Worm (Caenorhabditis elegans): ENCODE data around the gene C08F1.11.

The C08F1.11 gene

DNA sequence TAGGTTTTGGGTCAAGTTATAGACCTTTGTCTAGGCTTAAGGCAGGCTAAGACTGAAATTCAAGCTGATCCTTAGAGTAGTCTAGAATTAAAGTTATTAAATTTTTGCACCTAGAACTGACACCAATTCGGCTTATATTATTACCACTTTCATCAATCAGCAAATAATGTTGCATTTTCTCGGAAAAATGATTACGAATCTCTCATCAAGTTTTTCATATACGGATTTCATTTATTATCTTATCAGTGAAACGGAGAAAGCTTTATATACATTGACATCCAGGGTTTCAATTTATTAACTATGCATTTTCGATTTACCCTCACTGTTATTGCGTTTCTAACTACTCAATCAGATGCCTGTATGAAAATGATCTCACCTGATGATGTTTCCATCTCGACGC lies 43.5 kb downstream of the C08F1.11 start, which contains the start of gene K07G6.1:
K07G6.1 (plus strand) TSS at position 301 of the 400 bp plus-strand sequence.
- TF ChIP-seq fos-1 (tag; optimal IDR thresholded peaks at IDR 0.05) (no peak), alr-1 (tag; optimal IDR thresholded peaks at IDR 0.05) (no peak), ztf-4 (tag; optimal IDR thresholded peaks at IDR 0.05) (no peak), lin-39 (tag; optimal IDR thresholded peaks at IDR 0.05) (no peak), peb-1 (tag; optimal IDR thresholded peaks at IDR 0.05) (no peak), elt-3 (tag; optimal IDR thresholded peaks at IDR 0.05) (no peak), Y55F3AM.14 (GFP tag; optimal IDR thresholded peaks at IDR 0.05) (no peak), R02D3.7 (tag; optimal IDR thresholded peaks at IDR 0.05) (no peak), sma-3 (GFP tag; optimal IDR thresholded peaks at IDR 0.05) (no peak), sem-4 (tag; optimal IDR thresholded peaks at IDR 0.05) (no peak), ceh-82 (tag; optimal IDR thresholded peaks at IDR 0.05) (no peak), unc-55 (GFP tag; optimal IDR thresholded peaks at IDR 0.05) (no peak), nhr-25 (tag; optimal IDR thresholded peaks at IDR 0.05) (no peak)

DNA sequence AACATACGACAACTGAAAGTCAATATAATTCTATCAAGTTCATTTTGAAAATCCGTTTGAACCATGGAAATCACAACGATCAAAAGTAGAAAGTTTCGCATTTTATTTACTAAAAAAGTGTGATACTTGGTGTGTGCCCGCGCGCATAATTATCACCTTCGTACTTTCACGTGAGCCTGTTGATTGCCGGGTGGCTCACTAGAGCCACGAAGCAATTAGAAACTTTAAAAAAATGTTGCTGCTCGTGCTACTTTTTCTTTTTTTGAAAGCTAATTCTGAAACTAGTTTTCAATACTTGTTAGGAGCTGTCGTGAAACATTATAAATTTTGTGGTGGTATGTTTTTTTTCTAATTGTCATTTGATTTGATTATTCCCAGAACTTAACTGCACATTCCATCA lies 45.9 kb downstream of the C08F1.11 start, which contains the start of the genes irld-9 and irld-33:
irld-9 (minus strand) TSS at position 101 of the 400 bp plus-strand sequence.
irld-33 (plus strand) TSS at position 209 of the 400 bp plus-strand sequence.
- TF ChIP-seq crh-2 (tag; optimal IDR thresholded peaks at IDR 0.05) (no peak), unc-62 (GFP tag; optimal IDR thresholded peaks at IDR 0.05) (no peak), alr-1 (tag; optimal IDR thresholded peaks at IDR 0.05) (no peak), skn-1 (tag; optimal IDR thresholded peaks at IDR 0.05) (no peak), nhr-23 (tag; optimal IDR thresholded peaks at IDR 0.05) (no peak), ama-1 (optimal IDR thresholded peaks at IDR 0.05) (no peak), lin-13 (GFP tag; optimal IDR thresholded peaks at IDR 0.05) (no peak), sma-3 (GFP tag; optimal IDR thresholded peaks at IDR 0.05) (no peak), nhr-12 (tag; optimal IDR thresholded peaks at IDR 0.05) (no peak), ztf-1 (GFP tag; conservative IDR thresholded peaks at IDR 0.05) (no peak)

DNA sequence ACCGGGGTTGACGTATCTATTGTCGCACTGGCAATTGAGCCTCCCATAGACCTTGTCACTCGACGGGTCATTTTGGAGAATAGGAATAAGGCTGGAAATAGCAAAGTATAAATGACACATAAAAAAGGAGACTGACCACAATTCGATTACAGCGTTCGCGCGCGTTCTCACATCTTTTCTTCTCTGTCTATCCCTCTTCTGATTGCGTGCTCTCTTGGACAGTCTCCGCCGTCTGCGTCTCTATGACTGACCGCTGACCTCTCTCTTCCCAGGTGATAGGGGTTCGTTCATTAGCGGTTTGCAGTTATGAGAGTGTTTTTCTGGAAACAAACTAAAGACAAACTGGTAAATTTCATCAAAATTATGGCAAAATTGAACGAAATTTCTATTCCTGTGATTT lies 48.3 kb downstream of the C08F1.11 start, which contains the start of gene ceh-83:
ceh-83 (minus strand) TSS at position 181 of the 400 bp plus-strand sequence.
- TF ChIP-seq skn-1 (tag; optimal IDR thresholded peaks at IDR 0.05) (no peak), nhr-25 (tag; optimal IDR thresholded peaks at IDR 0.05) (no peak), fos-1 (tag; optimal IDR thresholded peaks at IDR 0.05) (peak; percentile 49), nhr-21 (tag; optimal IDR thresholded peaks at IDR 0.05) (no peak), Y55F3AM.14 (GFP tag; optimal IDR thresholded peaks at IDR 0.05) (no peak), nhr-12 (tag; optimal IDR thresholded peaks at IDR 0.05) (no peak)

DNA sequence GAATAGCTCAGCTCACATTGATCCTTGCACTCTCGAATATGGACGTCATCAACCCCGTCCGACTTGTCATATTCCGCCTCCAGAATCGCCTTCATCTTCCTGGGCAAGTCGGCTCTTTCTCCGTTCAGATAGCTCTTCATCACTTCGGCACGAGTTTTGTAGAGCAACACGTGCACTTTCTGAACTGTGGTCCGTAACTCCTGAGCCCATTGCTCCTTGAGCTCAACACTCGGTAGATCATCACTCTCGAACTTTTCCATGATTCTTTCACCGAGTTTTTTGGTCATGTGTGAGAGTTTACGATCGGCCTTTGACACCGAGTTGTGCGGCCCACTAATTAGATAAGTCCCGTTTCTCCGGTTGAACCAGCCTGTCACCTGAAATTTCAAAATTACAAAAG lies 49.6 kb downstream of the C08F1.11 start:
- no peak for TF ChIP-seq dmd-4 (tag; optimal IDR thresholded peaks at IDR 0.05)
- no peak for TF ChIP-seq lin-13 (GFP tag; optimal IDR thresholded peaks at IDR 0.05)
- no peak for TF ChIP-seq nhr-23 (tag; optimal IDR thresholded peaks at IDR 0.05)
- no peak for TF ChIP-seq C34F6.9 (tag; optimal IDR thresholded peaks at IDR 0.05)
- no peak for TF ChIP-seq ama-1 (optimal IDR thresholded peaks at IDR 0.05)
- TF ChIP-seq R02D3.7 (tag; optimal IDR thresholded peaks at IDR 0.05) = no peak
- TF ChIP-seq egl-27 (tag; optimal IDR thresholded peaks at IDR 0.05) = no peak
- no peak for TF ChIP-seq unc-62 (GFP tag; optimal IDR thresholded peaks at IDR 0.05)
- no peak for TF ChIP-seq nhr-129 (tag; optimal IDR thresholded peaks at IDR 0.05)
- no peak for TF ChIP-seq ztf-4 (tag; optimal IDR thresholded peaks at IDR 0.05)
- TF ChIP-seq ztf-11 (tag; optimal IDR thresholded peaks at IDR 0.05) = no peak

Data from whole organism, L2 larva.